Fruit fly (Drosophila melanogaster): ENCODE data around the gene CG11035.

The CG11035 gene

dm6 chr3R:8030151-8030899 is 2.5 kb downstream of the CG11035 start, which contains the start of the genes CG10903 and CG2747 (continued):
- TF ChIP-seq CG11093 (GFP tag; IDR thresholded peaks at IDR 0.05) (no peak), trh (GFP tag; optimal IDR thresholded peaks at IDR 0.05) (no peak), sob (GFP tag; IDR thresholded peaks at IDR 0.05) (no peak), CG12155 (GFP tag; optimal IDR thresholded peaks at IDR 0.05) (no peak), HLH54F (GFP tag; optimal IDR thresholded peaks at IDR 0.05) (no peak), tup (GFP tag; optimal IDR thresholded peaks at IDR 0.05) (no peak), CG8924 (tag; optimal IDR thresholded peaks at IDR 0.05) (peak; percentile 8), CG18476 (GFP tag; optimal IDR thresholded peaks at IDR 0.05) (no peak), NC2α (GFP tag; optimal IDR thresholded peaks at IDR 0.05) (no peak), CG3726 (GFP tag; IDR thresholded peaks at IDR 0.05) (no peak), esg (GFP tag; conservative IDR thresholded peaks at IDR 0.05) (no peak), Usf (GFP tag; optimal IDR thresholded peaks at IDR 0.05) (no peak), HmgZ (tag; optimal IDR thresholded peaks at IDR 0.05) (peak; percentile 39), unc-4 (GFP tag; IDR thresholded peaks at IDR 0.05; ENCODE audit: partially characterized antibody) (peak; percentile 69; the same call in 1 of the 2 replicates), Deaf1 (tag; optimal IDR thresholded peaks at IDR 0.05) (no peak), D19A (tag; optimal IDR thresholded peaks at IDR 0.05) (no peak), CG18011 (GFP tag; optimal IDR thresholded peaks at IDR 0.05) (no peak), CG1602 (GFP tag; optimal IDR thresholded peaks at IDR 0.05) (no peak), CG10543 (GFP tag; optimal IDR thresholded peaks at IDR 0.05) (peak; percentile 41), seq (GFP tag; IDR thresholded peaks at IDR 0.05) (no peak), CG11398 (GFP tag; optimal IDR thresholded peaks at IDR 0.05) (no peak), CG17568 (GFP tag; optimal IDR thresholded peaks at IDR 0.05) (no peak), CG42726 (GFP tag; IDR thresholded peaks at IDR 0.05; ENCODE audit: partially characterized antibody) (no peak), Fer1 (GFP tag; optimal IDR thresholded peaks at IDR 0.05) (peak; percentile 25), CG17359 (tag; optimal IDR thresholded peaks at IDR 0.05) (no peak), sima (GFP tag; optimal IDR thresholded peaks at IDR 0.05) (no peak), CG12769 (tag; optimal IDR thresholded peaks at IDR 0.05) (peak; percentile 41), Hmx (GFP tag; optimal IDR thresholded peaks at IDR 0.05) (no peak), TFAM (GFP tag; optimal IDR thresholded peaks at IDR 0.05) (no peak), ttk (GFP tag; IDR thresholded peaks at IDR 0.05) (no peak), CG12659 (GFP tag; optimal IDR thresholded peaks at IDR 0.05) (peak; percentile 56), CG34224 (GFP tag; IDR thresholded peaks at IDR 0.05; ENCODE audit: partially characterized antibody) (peak; percentile 62), CG14965 (GFP tag; optimal IDR thresholded peaks at IDR 0.05; ENCODE audit: borderline replicate concordance) (no peak), CG4730 (GFP tag; IDR thresholded peaks at IDR 0.05) (no peak), CG7745 (tag; optimal IDR thresholded peaks at IDR 0.05) (no peak), CG31224 (GFP tag; IDR thresholded peaks at IDR 0.05) (no peak), CG11247 (GFP tag; IDR thresholded peaks at IDR 0.05) (no peak), CG3995 (GFP tag; optimal IDR thresholded peaks at IDR 0.05) (peak; percentile 45), pho (GFP tag; optimal IDR thresholded peaks at IDR 0.05) (no peak), ranshi (GFP tag; IDR thresholded peaks at IDR 0.05) (no peak), ci (GFP tag; IDR thresholded peaks at IDR 0.05) (no peak), pb (GFP tag; optimal IDR thresholded peaks at IDR 0.05) (no peak), Ravus (GFP tag; IDR thresholded peaks at IDR 0.05) (no peak), CG14014 (GFP tag; IDR thresholded peaks at IDR 0.05) (no peak), CG17912 (GFP tag; optimal IDR thresholded peaks at IDR 0.05) (no peak), gsb-n (tag; optimal IDR thresholded peaks at IDR 0.05) (no peak), Rx (GFP tag; IDR thresholded peaks at IDR 0.05) (no peak), CG4820 (GFP tag; optimal IDR thresholded peaks at IDR 0.05) (no peak), YL-1 (GFP tag; optimal IDR thresholded peaks at IDR 0.05) (peak; percentile 79), CG16779 (GFP tag; IDR thresholded peaks at IDR 0.05) (no peak), CG6272 (GFP tag; IDR thresholded peaks at IDR 0.05) (no peak)
